Fruit fly (Drosophila melanogaster) whole organism, embryonic: ENCODE results near the gene CG8319.

Source experiments
- C15 ChIP-seq: fragments of 200-800 bp; sonication (Bioruptor generic); IDR thresholded peaks from 3 replicates; pipeline ENCODE4 v1.3.6; 2022; ENCODE audit warnings: missing biosample characterization, missing genetic modification characterization
- CG10462 ChIP-seq: fragments of 200-800 bp; sonication (Bioruptor generic); optimal IDR thresholded peaks from 2 replicates; lab custom pipeline; 2016; ENCODE audit warnings: missing biosample characterization, missing genetic modification characterization
- CG11247 ChIP-seq: fragments of 200-800 bp; sonication (Bioruptor generic); IDR thresholded peaks from 2 replicates; pipeline ENCODE4 v1.3.6; 2022; ENCODE audit warnings: missing biosample characterization, missing genetic modification characterization
- CG1233 ChIP-seq: fragments of 200-800 bp; sonication (Bioruptor generic); optimal IDR thresholded peaks from 4 replicates; lab custom pipeline; 2018; ENCODE audit warnings: missing biosample characterization, mild to moderate bottlenecking, missing genetic modification characterization
- CG12659 ChIP-seq: fragments of 200-800 bp; sonication (Bioruptor generic); optimal IDR thresholded peaks from 3 replicates; lab custom pipeline; 2017; ENCODE audit warnings: mild to moderate bottlenecking, missing biosample characterization, missing genetic modification reagents, missing genetic modification characterization
- CG12744 ChIP-seq: fragments of 200-800 bp; sonication (Bioruptor generic); optimal IDR thresholded peaks from 2 replicates; lab custom pipeline; 2016; ENCODE audit warnings: missing biosample characterization, missing genetic modification characterization
- CG12769 ChIP-seq: fragments of 200-800 bp; sonication (Bioruptor generic); optimal IDR thresholded peaks from 2 replicates; lab custom pipeline; 2019; ENCODE audit warnings: missing biosample characterization, mild to moderate bottlenecking, missing genetic modification characterization, moderate library complexity
- CG14965 ChIP-seq: fragments of 200-800 bp; sonication (Bioruptor generic); optimal IDR thresholded peaks from 2 replicates; lab custom pipeline; 2016; ENCODE audit warnings: missing biosample characterization, missing genetic modification characterization, borderline replicate concordance
- CG15479 ChIP-seq: fragments of 200-800 bp; sonication (Bioruptor generic); optimal IDR thresholded peaks from 3 replicates; lab custom pipeline; 2019; ENCODE audit warnings: missing biosample characterization, mild to moderate bottlenecking, missing genetic modification characterization, moderate library complexity
- CG15696 ChIP-seq: fragments of 200-800 bp; sonication (Bioruptor generic); optimal IDR thresholded peaks from 2 replicates; lab custom pipeline; 2019; ENCODE audit warnings: missing biosample characterization, mild to moderate bottlenecking, missing genetic modification characterization, moderate library complexity
- CG17361 ChIP-seq: fragments of 200-800 bp; sonication (Bioruptor generic); IDR thresholded peaks from 3 replicates; pipeline ENCODE4 v1.3.6; 2022; ENCODE audit warnings: missing biosample characterization, missing genetic modification characterization
- CG3163 ChIP-seq: fragments of 200-800 bp; sonication (Bioruptor generic); optimal IDR thresholded peaks from 3 replicates; lab custom pipeline; 2016; ENCODE audit warnings: missing biosample characterization, missing genetic modification characterization
- CG3726 ChIP-seq: fragments of 200-800 bp; sonication (Bioruptor generic); IDR thresholded peaks from 3 replicates; pipeline ENCODE4, ENCODE4 v1.3.6; 2022; ENCODE audit warnings: missing biosample characterization, missing genetic modification characterization
- CG4360 ChIP-seq: fragments of 200-800 bp; sonication (Bioruptor generic); IDR thresholded peaks from 2 replicates; pipeline ENCODE4 v1.3.6; 2022; ENCODE audit warnings: missing biosample characterization, missing genetic modification characterization
- CG6791 ChIP-seq: fragments of 200-800 bp; sonication (Bioruptor generic); IDR thresholded peaks from 3 replicates; pipeline ENCODE4 v1.3.6; 2022; ENCODE audit warnings: missing biosample characterization, missing genetic modification characterization; ENCODE audit not compliant: partially characterized antibody
- CG7556 ChIP-seq: fragments of 200-800 bp; sonication (Bioruptor generic); optimal IDR thresholded peaks from 2 replicates; lab custom pipeline; 2017; ENCODE audit warnings: missing biosample characterization, mild to moderate bottlenecking, missing genetic modification characterization
- CG7839 ChIP-seq: fragments of 200-800 bp; sonication (Bioruptor generic); optimal IDR thresholded peaks from 3 replicates; lab custom pipeline; 2018; ENCODE audit warnings: missing biosample characterization, mild to moderate bottlenecking, missing genetic modification characterization, moderate library complexity
- CG8290 ChIP-seq, 3 experiments: fragments of 200-800 bp; sonication (Bioruptor generic); optimal IDR thresholded peaks; 2 replicates each; lab custom pipeline; 2016 to 2019; ENCODE audit warnings: missing biosample characterization in 3 of 3, missing genetic modification characterization in 3 of 3, mild to moderate bottlenecking in 2 of 3, moderate library complexity in 1 of 3
- CG8359 ChIP-seq: fragments of 200-800 bp; sonication (Bioruptor generic); optimal IDR thresholded peaks from 2 replicates; lab custom pipeline; 2017; ENCODE audit warnings: missing biosample characterization, mild to moderate bottlenecking, missing genetic modification characterization, borderline replicate concordance
- CG9609 ChIP-seq: fragments of 200-800 bp; sonication (Bioruptor generic); optimal IDR thresholded peaks from 3 replicates; lab custom pipeline; 2016; ENCODE audit warnings: missing biosample characterization, missing genetic modification characterization
- CG9932 ChIP-seq: fragments of 200-800 bp; sonication (Bioruptor generic); IDR thresholded peaks from 2 replicates; pipeline ENCODE4 v1.3.6; 2022; ENCODE audit warnings: missing biosample characterization, missing genetic modification characterization
- D19B ChIP-seq: fragments of 200-800 bp; sonication (Bioruptor generic); optimal IDR thresholded peaks from 2 replicates; lab custom pipeline; 2017; ENCODE audit warnings: missing biosample characterization, mild to moderate bottlenecking, missing genetic modification characterization
- Dbx ChIP-seq: fragments of 200-800 bp; sonication (Bioruptor generic); IDR thresholded peaks from 3 replicates; pipeline ENCODE4 v1.3.6; 2022; ENCODE audit warnings: missing biosample characterization, missing genetic modification characterization
- Deaf1 ChIP-seq: fragments of 200-800 bp; optimal IDR thresholded peaks from 3 replicates; lab custom pipeline; 2019; ENCODE audit warnings: missing biosample characterization, mild to moderate bottlenecking, missing genetic modification characterization, moderate library complexity
- Fer1 ChIP-seq: fragments of 200-800 bp; sonication (Bioruptor generic); optimal IDR thresholded peaks from 2 replicates; lab custom pipeline; 2017; ENCODE audit warnings: missing biosample characterization, mild to moderate bottlenecking, missing genetic modification characterization
- HLH4C ChIP-seq: fragments of 200-800 bp; sonication (Bioruptor generic); IDR thresholded peaks from 3 replicates; pipeline ENCODE4 v1.3.6; 2022; ENCODE audit warnings: missing biosample characterization, missing genetic modification characterization; ENCODE audit not compliant: partially characterized antibody
- MTF-1 ChIP-seq: fragments of 200-800 bp; sonication (Bioruptor generic); optimal IDR thresholded peaks from 2 replicates; lab custom pipeline; 2018; ENCODE audit warnings: missing biosample characterization, mild to moderate bottlenecking, missing genetic modification characterization, borderline replicate concordance
- Meics ChIP-seq: fragments of 200-800 bp; sonication (Bioruptor generic); optimal IDR thresholded peaks from 2 replicates; lab custom pipeline; 2017; ENCODE audit warnings: missing biosample characterization, mild to moderate bottlenecking, missing genetic modification characterization
- Neu2 ChIP-seq: fragments of 200-800 bp; sonication (Bioruptor generic); optimal IDR thresholded peaks from 3 replicates; lab custom pipeline; 2016; ENCODE audit warnings: missing biosample characterization, missing genetic modification characterization, borderline replicate concordance
- Pdp1 ChIP-seq, 2 experiments: fragments of 200-800 bp; sonication (Bioruptor generic); optimal IDR thresholded peaks; 3 replicates each; lab custom pipeline; 2016; ENCODE audit warnings: missing biosample characterization in 2 of 2, missing genetic modification characterization in 2 of 2, mild to moderate bottlenecking in 1 of 2, moderate library complexity in 1 of 2
- Side ChIP-seq: fragments of 200-800 bp; sonication (Bioruptor generic); optimal IDR thresholded peaks from 2 replicates; lab custom pipeline; 2016; ENCODE audit warnings: missing biosample characterization, missing genetic modification characterization
- Spps ChIP-seq: fragments of 200-800 bp; sonication (Bioruptor generic); optimal IDR thresholded peaks from 2 replicates; lab custom pipeline; 2018; ENCODE audit warnings: missing biosample characterization, mild to moderate bottlenecking, missing genetic modification characterization
- cas ChIP-seq: fragments of 200-800 bp; sonication (Bioruptor generic); IDR thresholded peaks from 2 replicates; pipeline ENCODE4 v1.3.6; 2022; ENCODE audit warnings: missing biosample characterization, missing genetic modification characterization
- chn ChIP-seq: fragments of 200-800 bp; sonication (Bioruptor generic); optimal IDR thresholded peaks from 2 replicates; lab custom pipeline; 2016; ENCODE audit warnings: missing biosample characterization, missing genetic modification characterization
- esg ChIP-seq: fragments of 200-800 bp; sonication (Bioruptor generic); conservative IDR thresholded peaks from 2 replicates; pipeline ENCODE4 v1.3.6; 2022; ENCODE audit warnings: missing biosample characterization, missing genetic modification characterization
- fd3F ChIP-seq: fragments of 200-800 bp; sonication (Bioruptor generic); optimal IDR thresholded peaks from 2 replicates; lab custom pipeline; 2018; ENCODE audit warnings: missing biosample characterization, mild to moderate bottlenecking, missing genetic modification characterization, moderate library complexity
- grn ChIP-seq: fragments of 200-800 bp; sonication (Bioruptor generic); optimal IDR thresholded peaks from 3 replicates; lab custom pipeline; 2017; ENCODE audit warnings: missing biosample characterization, missing genetic modification characterization
- h ChIP-seq: fragments of >200 bp; optimal IDR thresholded peaks from 2 replicates; lab custom pipeline; 2017
- ind ChIP-seq: fragments of 200-800 bp; sonication (Bioruptor generic); optimal IDR thresholded peaks from 3 replicates; lab custom pipeline; 2016; ENCODE audit warnings: missing biosample characterization, missing genetic modification characterization
- inv ChIP-seq: fragments of 200-800 bp; sonication (Bioruptor generic); IDR thresholded peaks from 2 replicates; pipeline ENCODE4 v1.3.6; 2022; ENCODE audit warnings: missing biosample characterization, missing genetic modification characterization; ENCODE audit not compliant: partially characterized antibody
- nau ChIP-seq: fragments of 200-800 bp; sonication (Bioruptor generic); optimal IDR thresholded peaks from 3 replicates; lab custom pipeline; 2017; ENCODE audit warnings: missing biosample characterization, mild to moderate bottlenecking, missing genetic modification characterization, missing genetic modification reagents
- oc ChIP-seq: fragments of 200-800 bp; sonication (Bioruptor generic); optimal IDR thresholded peaks from 2 replicates; lab custom pipeline; 2018; ENCODE audit warnings: missing biosample characterization, mild to moderate bottlenecking, missing genetic modification characterization, moderate library complexity
- prd ChIP-seq, 3 experiments: fragments of >200 bp in 2 of 3; fragments of 200-800 bp in 1 of 3; sonication (Bioruptor generic) in 1 of 3; optimal IDR thresholded peaks in 2 of 3; IDR thresholded peaks in 1 of 3; 2 replicates in 2 of 3; 3 replicates in 1 of 3; pipeline versions ENCODE4 v1.3.6 to Lab custom; 2017 to 2022; ENCODE audit warnings: missing biosample characterization in 1 of 3, missing genetic modification characterization in 1 of 3
- pum ChIP-seq: fragments of 200-800 bp; sonication (Bioruptor generic); optimal IDR thresholded peaks from 2 replicates; lab custom pipeline; 2016; ENCODE audit warnings: missing biosample characterization, missing genetic modification characterization
- repo ChIP-seq: fragments of 200-800 bp; sonication (Bioruptor generic); optimal IDR thresholded peaks from 2 replicates; lab custom pipeline; 2016; ENCODE audit warnings: missing biosample characterization, missing genetic modification characterization
- ro ChIP-seq: fragments of 200-800 bp; sonication (Bioruptor generic); IDR thresholded peaks from 2 replicates; pipeline ENCODE4 v1.3.6; 2022; ENCODE audit warnings: missing biosample characterization, missing genetic modification characterization
- sens ChIP-seq: fragments of 200-800 bp; sonication (Bioruptor generic); peaks from one replicate; lab custom pipeline; 2016; ENCODE audit warnings: missing biosample characterization, missing genetic modification characterization
- shn ChIP-seq: fragments of 200-800 bp; sonication (Bioruptor generic); optimal IDR thresholded peaks from 3 replicates; lab custom pipeline; 2016; ENCODE audit warnings: missing biosample characterization, missing genetic modification characterization
- trh ChIP-seq: fragments of 200-800 bp; sonication (Bioruptor generic); optimal IDR thresholded peaks from 2 replicates; lab custom pipeline; 2016; ENCODE audit warnings: missing biosample characterization, missing genetic modification characterization

The CG8319 gene

DNA sequence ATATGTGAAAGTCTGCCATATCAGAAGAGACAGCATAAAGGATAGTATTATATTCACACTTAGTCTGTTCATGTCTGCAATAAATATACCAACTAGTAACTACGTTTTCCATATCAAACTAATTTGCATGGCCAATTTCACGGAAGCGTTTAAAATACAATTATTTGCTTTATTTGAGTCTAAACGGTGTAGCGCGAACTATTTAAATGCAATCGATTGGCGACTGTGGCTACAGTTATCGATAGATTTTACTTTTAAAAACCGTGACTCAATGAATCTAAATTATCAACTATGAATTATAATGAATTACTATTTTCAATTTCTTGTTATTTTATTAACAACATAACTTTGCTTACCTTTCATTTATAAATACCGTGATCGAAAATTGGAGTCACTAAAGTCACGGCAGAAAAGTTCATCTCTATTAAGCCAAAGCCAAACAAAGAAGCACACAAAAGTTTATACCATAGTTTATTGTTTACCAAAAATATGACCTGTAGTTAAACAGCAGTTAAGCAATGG is at the start of gene CG8319, which contains the start of gene CG9427 (continued):
- peak; percentile 50 for TF ChIP-seq Spps (tag; lab: Kevin White, UChicago)
- TF ChIP-seq Neu2 (GFP tag; lab: Kevin White, UChicago) = no peak
- TF ChIP-seq CG17361 = peak; percentile 67; the same call in 2 of the 3 replicates
- peak; percentile 34 for TF ChIP-seq CG8290 (GFP tag; optimal IDR thresholded peaks at IDR 0.05; lab: Kevin White, UChicago)
- peak in 1 of 2 experiments; percentile 53 for TF ChIP-seq CG8290 (tag; optimal IDR thresholded peaks at IDR 0.05; lab: Kevin White, UChicago)
- peak; percentile 94 for TF ChIP-seq sens (GFP tag; lab: Kevin White, UChicago)
- TF ChIP-seq CG12769 (tag; lab: Kevin White, UChicago) = peak; percentile 37
- TF ChIP-seq ind (GFP tag; lab: Kevin White, UChicago) = peak; percentile 67
- peak; percentile 24 for TF ChIP-seq Side (GFP tag; lab: Kevin White, UChicago)
- no peak for TF ChIP-seq CG8359 (GFP tag; lab: Kevin White, UChicago)
- no peak for TF ChIP-seq ro (GFP tag; lab: Robert Waterston, UW)
- peak; percentile 47 for TF ChIP-seq fd3F (GFP tag; lab: Kevin White, UChicago)
- TF ChIP-seq CG11247 = peak; percentile 38; the same call in 1 of the 2 replicates
- TF ChIP-seq Fer1 (GFP tag; lab: Kevin White, UChicago) = peak; percentile 75
- TF ChIP-seq h = no peak
- TF ChIP-seq chn (GFP tag; lab: Kevin White, UChicago) = peak; percentile 59
- no peak for TF ChIP-seq grn (GFP tag; lab: Kevin White, UChicago)
- TF ChIP-seq Meics (GFP tag; lab: Kevin White, UChicago) = peak; percentile 43
- peak; percentile 56; the same call in 1 of the 2 replicates for TF ChIP-seq esg (GFP tag; lab: Robert Waterston, UW)
- TF ChIP-seq CG7556 (GFP tag; lab: Kevin White, UChicago) = peak; percentile 32
- peak; percentile 16 for TF ChIP-seq shn (GFP tag; lab: Kevin White, UChicago)
- TF ChIP-seq C15 (GFP tag; lab: Robert Waterston, UW) = no peak
- peak; percentile 48 for TF ChIP-seq CG1233 (GFP tag; lab: Kevin White, UChicago)
- TF ChIP-seq nau (GFP tag; lab: Kevin White, UChicago) = no peak
- TF ChIP-seq CG12659 = peak; percentile 71
- TF ChIP-seq Dbx (GFP tag; lab: Robert Waterston, UW) = 0 out of 3 replicates have a peak, but pooled peaks have one; percentile 45
- TF ChIP-seq trh (GFP tag; lab: Kevin White, UChicago) = peak; percentile 22
- peak; percentile 52 for TF ChIP-seq CG15696
- peak; percentile 45 for TF ChIP-seq pum (GFP tag; lab: Kevin White, UChicago)
- TF ChIP-seq CG12744 (GFP tag; lab: Kevin White, UChicago) = peak; percentile 38
- peak; percentile 73 for TF ChIP-seq CG9932 (GFP tag; lab: Robert Waterston, UW)
- TF ChIP-seq repo = no peak
- TF ChIP-seq CG6791 = peak; percentile 73; the same call in 2 of the 3 replicates
- peak; percentile 67 for TF ChIP-seq inv (GFP tag; lab: Robert Waterston, UW)
- no peak for TF ChIP-seq prd (optimal IDR thresholded peaks at IDR 0.05; lab: Kevin White, UChicago)
- TF ChIP-seq prd (GFP tag; IDR thresholded peaks at IDR 0.05; lab: Robert Waterston, UW) = peak; percentile 80
- peak; percentile 88 for TF ChIP-seq HLH4C
- TF ChIP-seq CG3163 (GFP tag; lab: Kevin White, UChicago) = peak; percentile 10
- TF ChIP-seq MTF-1 = no peak
- TF ChIP-seq CG10462 (GFP tag; lab: Kevin White, UChicago) = peak; percentile 48
- TF ChIP-seq Pdp1 (GFP tag; optimal IDR thresholded peaks at IDR 0.05; lab: Kevin White, UChicago) = peak; percentile 52 to 54
- TF ChIP-seq CG3726 = 0 out of 3 replicates have a peak, but pooled peaks have one; percentile 58
- TF ChIP-seq Deaf1 (tag; lab: Kevin White, UChicago) = peak; percentile 49
- peak; percentile 51 for TF ChIP-seq CG7839 (tag; lab: Kevin White, UChicago)
- TF ChIP-seq CG9609 (GFP tag; lab: Kevin White, UChicago) = peak; percentile 47
- no peak for TF ChIP-seq D19B (GFP tag; lab: Kevin White, UChicago)
- peak; percentile 78 for TF ChIP-seq oc
- no peak for TF ChIP-seq CG15479 (GFP tag; lab: Kevin White, UChicago)
- no peak for TF ChIP-seq CG4360 (GFP tag; lab: Robert Waterston, UW)
- no peak for TF ChIP-seq cas (GFP tag; lab: Robert Waterston, UW)
- TF ChIP-seq CG14965 = no peak
